Worm (Caenorhabditis elegans) whole organism, L4 larva: ENCODE data around the gene ckr-2.
A peak's percentile ranks its signal among the peaks of the same experiment; 100 is the strongest.

Experiments used
- F26F4.8 ChIP-seq: fragments of 200-800 bp; sonication (Bioruptor generic); conservative IDR thresholded peaks from 2 replicates; pipeline ENCODE4 v1.3.6; 2022; ENCODE audit warnings: missing genetic modification characterization, missing compliant biosample characterization
- Y105C5A.15 ChIP-seq: fragments of 200-800 bp; sonication (Bioruptor generic); IDR thresholded peaks from 2 replicates; pipeline ENCODE4 v1.3.6; 2022; ENCODE audit warnings: missing genetic modification characterization, missing compliant biosample characterization
- ZK337.2 ChIP-seq: fragments of 200-800 bp; sonication (Bioruptor generic); IDR thresholded peaks from 2 replicates; pipeline ENCODE4 v1.3.6; 2022; ENCODE audit warnings: missing genetic modification reagents, missing genetic modification characterization, missing compliant biosample characterization
- aha-1 ChIP-seq: fragments of 150-350 bp; peaks from one replicate; lab custom pipeline; 2014; ENCODE audit warnings: missing biosample characterization, missing genetic modification characterization
- arid-1 ChIP-seq: fragments of 200-800 bp; sonication (Bioruptor generic); conservative IDR thresholded peaks from 2 replicates; pipeline ENCODE4 v1.3.6; 2022; ENCODE audit warnings: missing genetic modification reagents, missing genetic modification characterization, missing compliant biosample characterization
- ceh-20 ChIP-seq: fragments of 200-800 bp; sonication (Bioruptor generic); IDR thresholded peaks from 2 replicates; pipeline ENCODE4 v1.3.6; 2022; ENCODE audit warnings: missing genetic modification reagents, missing genetic modification characterization, missing compliant biosample characterization
- ceh-44 ChIP-seq: fragments of 200-800 bp; sonication (Bioruptor generic); IDR thresholded peaks from 2 replicates; pipeline ENCODE4 v1.3.6; 2022; ENCODE audit warnings: missing genetic modification reagents, missing genetic modification characterization, missing compliant biosample characterization
- daf-8 ChIP-seq: fragments of 200-800 bp; sonication (Bioruptor generic); IDR thresholded peaks from 2 replicates; pipeline ENCODE4 v1.3.6; 2022; ENCODE audit warnings: missing genetic modification characterization, missing compliant biosample characterization
- dmd-6 ChIP-seq: fragments of 200-800 bp; sonication (Bioruptor generic); IDR thresholded peaks from 2 replicates; pipeline ENCODE4 v1.3.6; 2022; ENCODE audit warnings: missing genetic modification reagents, missing genetic modification characterization, missing compliant biosample characterization
- dmd-8 ChIP-seq: fragments of 200-800 bp; sonication (Bioruptor generic); IDR thresholded peaks from 2 replicates; pipeline ENCODE4 v1.3.6; 2022; ENCODE audit warnings: missing genetic modification characterization, missing compliant biosample characterization
- fkh-10 ChIP-seq: fragments of 150-350 bp; optimal IDR thresholded peaks from 2 replicates; lab custom pipeline; 2014; ENCODE audit warnings: missing biosample characterization, missing genetic modification reagents, missing genetic modification characterization
- fos-1 ChIP-seq: fragments of 150-350 bp; optimal IDR thresholded peaks from 2 replicates; lab custom pipeline; 2014; ENCODE audit warnings: missing biosample characterization, missing genetic modification characterization
- hlh-11 ChIP-seq: fragments of 200-800 bp; sonication (Bioruptor generic); optimal IDR thresholded peaks from 2 replicates; lab custom pipeline; 2018; ENCODE audit warnings: mild to moderate bottlenecking, missing genetic modification characterization, missing compliant biosample characterization
- hmg-1.1 ChIP-seq: fragments of 200-800 bp; sonication (Bioruptor generic); IDR thresholded peaks from 2 replicates; pipeline ENCODE4 v1.3.6; 2022; ENCODE audit warnings: missing genetic modification reagents, missing genetic modification characterization, missing compliant biosample characterization
- lim-7 ChIP-seq: fragments of 200-800 bp; sonication (Bioruptor generic); IDR thresholded peaks from 2 replicates; pipeline ENCODE4 v1.3.6; 2022; ENCODE audit warnings: missing genetic modification characterization, missing compliant biosample characterization
- lin-13 ChIP-seq: fragments of 150-350 bp; optimal IDR thresholded peaks from 2 replicates; lab custom pipeline; 2014; ENCODE audit warnings: missing biosample characterization, missing genetic modification reagents, missing genetic modification characterization
- lin-29 ChIP-seq: fragments of 200-800 bp; sonication (Bioruptor generic); IDR thresholded peaks from 2 replicates; pipeline ENCODE4 v1.3.6; 2022; ENCODE audit warnings: missing genetic modification reagents, missing genetic modification characterization, missing compliant biosample characterization
- lin-39 ChIP-seq: fragments of 150-350 bp; optimal IDR thresholded peaks from 2 replicates; lab custom pipeline; 2014; ENCODE audit warnings: missing biosample characterization, missing genetic modification reagents, missing genetic modification characterization
- lir-3 ChIP-seq: sonication (generic microtip); optimal IDR thresholded peaks from 2 replicates; lab custom pipeline; 2016; ENCODE audit warnings: mild to moderate bottlenecking, missing genetic modification characterization, missing compliant biosample characterization
- madf-9 ChIP-seq: fragments of 200-800 bp; sonication (Bioruptor generic); conservative IDR thresholded peaks from 2 replicates; pipeline ENCODE4 v1.3.6; 2022; ENCODE audit warnings: missing genetic modification reagents, missing genetic modification characterization, missing compliant biosample characterization
- mxl-2 ChIP-seq: fragments of 200-800 bp; sonication (Bioruptor generic); conservative IDR thresholded peaks from 2 replicates; pipeline ENCODE4 v1.3.6; 2022; ENCODE audit warnings: missing genetic modification reagents, missing genetic modification characterization, missing compliant biosample characterization
- nhr-102 ChIP-seq: sonication (generic microtip); optimal IDR thresholded peaks from 2 replicates; lab custom pipeline; 2016; ENCODE audit warnings: mild to moderate bottlenecking, missing genetic modification characterization, moderate library complexity, missing compliant biosample characterization
- nhr-11 ChIP-seq: fragments of 150-350 bp; optimal IDR thresholded peaks from 2 replicates; lab custom pipeline; 2014; ENCODE audit warnings: missing biosample characterization, missing genetic modification characterization
- nhr-237 ChIP-seq: sonication (generic microtip); optimal IDR thresholded peaks from 2 replicates; lab custom pipeline; 2017; ENCODE audit warnings: missing biosample characterization, missing genetic modification characterization
- nhr-25 ChIP-seq: sonication (generic microtip); optimal IDR thresholded peaks from 2 replicates; lab custom pipeline; 2017; ENCODE audit warnings: missing genetic modification characterization, mild to moderate bottlenecking, missing compliant biosample characterization, antibody characterized with exemption, moderate library complexity, borderline replicate concordance; ENCODE audit not compliant: insufficient read depth
- nhr-41 ChIP-seq: fragments of 200-800 bp; sonication (Bioruptor generic); IDR thresholded peaks from 2 replicates; pipeline ENCODE4 v1.3.6; 2022; ENCODE audit warnings: missing genetic modification reagents, missing genetic modification characterization, missing compliant biosample characterization
- nhr-42 ChIP-seq: fragments of 200-800 bp; sonication (Bioruptor generic); IDR thresholded peaks from 2 replicates; pipeline ENCODE4 v1.3.6; 2022; ENCODE audit warnings: missing genetic modification characterization, missing compliant biosample characterization
- nhr-48 ChIP-seq: sonication (generic microtip); optimal IDR thresholded peaks from 2 replicates; lab custom pipeline; 2016; ENCODE audit warnings: mild to moderate bottlenecking, missing genetic modification characterization, missing compliant biosample characterization
- pqm-1 ChIP-seq: sonication (generic microtip); optimal IDR thresholded peaks from 2 replicates; lab custom pipeline; 2017; ENCODE audit warnings: missing biosample characterization, missing genetic modification characterization
- saeg-2 ChIP-seq: fragments of 200-800 bp; sonication (Bioruptor generic); IDR thresholded peaks from 2 replicates; pipeline ENCODE4 v1.3.6; 2022; ENCODE audit warnings: missing genetic modification reagents, missing genetic modification characterization, missing compliant biosample characterization
- sdz-12 ChIP-seq: fragments of 200-800 bp; sonication (Bioruptor generic); optimal IDR thresholded peaks from 2 replicates; lab custom pipeline; 2018; ENCODE audit warnings: mild to moderate bottlenecking, missing genetic modification characterization, missing compliant biosample characterization
- set-16 ChIP-seq: fragments of 200-800 bp; sonication (Bioruptor generic); IDR thresholded peaks from 2 replicates; pipeline ENCODE4 v1.3.6; 2022; ENCODE audit warnings: missing genetic modification reagents, missing genetic modification characterization, missing compliant biosample characterization
- snpc-1.2 ChIP-seq: fragments of 200-800 bp; sonication (Bioruptor generic); IDR thresholded peaks from 2 replicates; pipeline ENCODE4 v1.3.6; 2022; ENCODE audit warnings: missing genetic modification reagents, missing genetic modification characterization, missing compliant biosample characterization
- spr-1 ChIP-seq: sonication (generic microtip); optimal IDR thresholded peaks from 2 replicates; lab custom pipeline; 2016; ENCODE audit warnings: mild to moderate bottlenecking, missing genetic modification characterization, missing compliant biosample characterization
- unc-62 ChIP-seq, 3 experiments: fragments of 150-350 bp in 1 of 3; sonication (generic microtip); optimal IDR thresholded peaks in 2 of 3; peaks in 1 of 3; 1 replicate in 1 of 3; 2 replicates in 2 of 3; lab custom pipeline; 2014 to 2017; ENCODE audit warnings: missing biosample characterization in 3 of 3, missing genetic modification characterization in 3 of 3, missing genetic modification reagents in 3 of 3, missing genotype in 1 of 3
- vab-7 ChIP-seq: fragments of 200-800 bp; sonication (Bioruptor generic); IDR thresholded peaks from 2 replicates; pipeline ENCODE4 v1.3.6; 2022; ENCODE audit warnings: missing genetic modification reagents, missing genetic modification characterization, missing compliant biosample characterization
- zag-1 ChIP-seq: fragments of 150-350 bp; optimal IDR thresholded peaks from 2 replicates; lab custom pipeline; 2014; ENCODE audit warnings: missing biosample characterization, missing genetic modification characterization
- zfp-2 ChIP-seq: sonication (generic microtip); optimal IDR thresholded peaks from 2 replicates; lab custom pipeline; 2016; ENCODE audit warnings: mild to moderate bottlenecking, missing genetic modification characterization, missing compliant biosample characterization

Gene ckr-2

ce11 chrIII:2021495-2021894 lies at the start of gene ckr-2:
Gene ckr-2 (minus strand): TSS chrIII:2021595.
- no peak for TF ChIP-seq hmg-1.1 (GFP tag; lab: Robert Waterston, UW)
- TF ChIP-seq nhr-11 (tag; lab: Kevin White, UChicago): no peak
- TF ChIP-seq nhr-102: no peak
- no peak for TF ChIP-seq hlh-11 (tag; lab: Kevin White, UChicago)
- TF ChIP-seq nhr-237 (tag; lab: Kevin White, UChicago): no peak
- TF ChIP-seq nhr-42 (GFP tag; lab: Robert Waterston, UW): no peak
- TF ChIP-seq fkh-10: no peak

ce11 chrIII:2068248-2068647 lies 46.9 kb upstream of the ckr-2 start, which contains the start of gene Y39A3A.3:
Gene Y39A3A.3 (minus strand): TSS chrIII:2068348.
- TF ChIP-seq daf-8 (GFP tag; lab: Robert Waterston, UW) (no peak), ceh-44 (GFP tag; lab: Robert Waterston, UW) (no peak), unc-62 (GFP tag; optimal IDR thresholded peaks at IDR 0.05 in 1 of 2; lab: Kevin White, UChicago) (peak in 1 of 2 experiments; percentile 81), unc-62 (tag; optimal IDR thresholded peaks at IDR 0.05; lab: Kevin White, UChicago) (no peak), spr-1 (tag; lab: Kevin White, UChicago) (no peak)

- TF ChIP-seq vab-7 (GFP tag; lab: Robert Waterston, UW) (peak; percentile 70), snpc-1.2 (0 out of 2 replicates have a peak, but pooled peaks have one; percentile 21), madf-9 (GFP tag; lab: Robert Waterston, UW) (0 out of 2 replicates have a peak, but pooled peaks have one; percentile 19), arid-1 (0 out of 2 replicates have a peak, but pooled peaks have one; percentile 57), F26F4.8 (GFP tag; lab: Robert Waterston, UW) (0 out of 2 replicates have a peak, but pooled peaks have one; percentile 29)
These were observed 43.5 kb upstream of the ckr-2 start for ce11 chrIII:2064936-2065335.

- TF ChIP-seq dmd-8 (GFP tag; lab: Robert Waterston, UW): no peak
- TF ChIP-seq aha-1 (tag; lab: Kevin White, UChicago): peak; percentile 33
- 0 out of 2 replicates have a peak, but pooled peaks have one; percentile 22 for TF ChIP-seq F26F4.8 (GFP tag; lab: Robert Waterston, UW)
These were observed 39.5 kb upstream of the ckr-2 start, which contains the start of gene ins-16 for ce11 chrIII:2060857-2061256. Gene ins-16 (minus strand): TSS chrIII:2060957.

ce11 chrIII:2060068-2060467 lies 38.7 kb upstream of the ckr-2 start:
- TF ChIP-seq dmd-6 (GFP tag; lab: Robert Waterston, UW) (no peak), mxl-2 (no peak), fkh-10 (no peak), hlh-11 (tag; lab: Kevin White, UChicago) (no peak), lim-7 (GFP tag; lab: Robert Waterston, UW) (no peak), lin-29 (GFP tag; lab: Robert Waterston, UW) (no peak), lir-3 (no peak), saeg-2 (GFP tag; lab: Robert Waterston, UW) (no peak)

- TF ChIP-seq nhr-25 (tag; lab: Kevin White, UChicago) (no peak), sdz-12 (GFP tag; lab: Kevin White, UChicago) (no peak), ceh-20 (no peak), nhr-48 (tag; lab: Kevin White, UChicago) (no peak), lin-13 (GFP tag; lab: Kevin White, UChicago) (no peak), lir-3 (no peak), zfp-2 (tag; lab: Kevin White, UChicago) (no peak), nhr-41 (GFP tag; lab: Robert Waterston, UW) (no peak), aha-1 (tag; lab: Kevin White, UChicago) (no peak), fos-1 (tag; lab: Kevin White, UChicago) (no peak), zag-1 (tag; lab: Kevin White, UChicago) (no peak), lin-29 (GFP tag; lab: Robert Waterston, UW) (no peak), pqm-1 (tag; lab: Kevin White, UChicago) (no peak), lin-39 (tag; lab: Kevin White, UChicago) (no peak), set-16 (GFP tag; lab: Robert Waterston, UW) (no peak), Y105C5A.15 (GFP tag; lab: Robert Waterston, UW) (no peak), nhr-42 (GFP tag; lab: Robert Waterston, UW) (no peak), ZK337.2 (GFP tag; lab: Robert Waterston, UW) (no peak)
These were observed 36.2 kb upstream of the ckr-2 start, which contains the start of gene Y39A3A.2 for ce11 chrIII:2057570-2057969. Gene Y39A3A.2 (minus strand): TSS chrIII:2057670.
